Fruit fly (Drosophila melanogaster) whole organism, prepupa: Measurements from ENCODE around the gene Hsc20.

Experiments used
- CG11902 ChIP-seq: fragments of 200-800 bp; sonication (Bioruptor generic); optimal IDR thresholded peaks from 3 replicates; lab custom pipeline; 2016; ENCODE audit warnings: missing biosample characterization, missing genetic modification characterization
- Lpt ChIP-seq: fragments of 200-800 bp; sonication (Bioruptor generic); optimal IDR thresholded peaks from 3 replicates; lab custom pipeline; 2016; ENCODE audit warnings: missing biosample characterization, missing genetic modification characterization
- dsx ChIP-seq: fragments of 200-800 bp; optimal IDR thresholded peaks from 3 replicates; lab custom pipeline; 2019; ENCODE audit warnings: missing biosample characterization, mild to moderate bottlenecking, missing genetic modification characterization, moderate library complexity; ENCODE audit not compliant: poor library complexity, severe bottlenecking
- fd85E ChIP-seq: fragments of 200-800 bp; sonication (Bioruptor generic); optimal IDR thresholded peaks from 3 replicates; lab custom pipeline; 2016; ENCODE audit warnings: missing biosample characterization, missing genetic modification characterization
- fkh ChIP-seq: fragments of 200-800 bp; sonication (Bioruptor generic); optimal IDR thresholded peaks from 3 replicates; lab custom pipeline; 2017; ENCODE audit warnings: missing biosample characterization, mild to moderate bottlenecking, missing genetic modification characterization, moderate library complexity

DNA sequence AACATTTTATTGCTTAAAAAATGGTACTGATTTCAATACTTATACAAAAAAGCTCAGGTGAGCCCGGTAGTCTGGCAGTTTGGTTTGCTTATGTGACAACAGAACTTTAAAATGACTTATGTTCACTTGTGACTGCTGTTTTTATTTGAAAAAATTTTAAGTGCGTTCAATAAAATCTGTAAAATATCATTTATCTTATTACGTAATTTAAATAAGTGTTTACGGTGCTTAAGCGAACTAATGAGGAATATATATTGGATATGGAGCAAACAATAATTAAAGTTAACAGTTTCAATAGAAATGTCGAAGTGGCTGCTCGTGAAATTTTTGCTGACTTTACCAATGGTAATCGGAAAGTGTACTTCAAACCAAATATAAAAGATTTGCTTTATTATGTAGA is 31.9 kb upstream of the Hsc20 start, which contains the start of gene dls:
- no peak for TF ChIP-seq CG11902 (GFP tag; lab: Kevin White, UChicago)
- no peak for TF ChIP-seq dsx (GFP tag; lab: Kevin White, UChicago)
- no peak for TF ChIP-seq Lpt (GFP tag; lab: Kevin White, UChicago)
- TF ChIP-seq fd85E = no peak
- no peak for TF ChIP-seq fkh (GFP tag; lab: Kevin White, UChicago)
